Worm (Caenorhabditis elegans): ENCODE data around the gene ccch-2.
"Not testable (repeated sequence)": the region's sequence is repeated elsewhere in the genome, so short reads cannot be mapped to it uniquely, and the experiment has no call there.

ce11 chrIV:16260262-16260661 is 17.7 kb upstream of the ccch-2 start:
- TF ChIP-seq nhr-25 (tag; optimal IDR thresholded peaks at IDR 0.05; ENCODE audit: borderline replicate concordance, insufficient read depth); lin-29 (GFP tag; IDR thresholded peaks at IDR 0.05); F49E8.2 (tag; optimal IDR thresholded peaks at IDR 0.05; ENCODE audit: borderline replicate concordance); snpc-4 (tag; optimal IDR thresholded peaks at IDR 0.05); ces-1 (GFP tag; optimal IDR thresholded peaks at IDR 0.05); nhr-237 (tag; optimal IDR thresholded peaks at IDR 0.05); pha-4 (GFP tag; IDR thresholded peaks at IDR 0.05); pha-4 (tag; optimal IDR thresholded peaks at IDR 0.05); aly-2 (tag; optimal IDR thresholded peaks at IDR 0.05); dmd-8 (GFP tag; IDR thresholded peaks at IDR 0.05): not testable (repeated sequence)
